Fruit fly (Drosophila melanogaster): Measurements from ENCODE around the gene CG14540.

Gene CG14540

dm6 chr3R:26008892-26009539 is 49.9 kb downstream of the CG14540 start (continued):
- TF ChIP-seq nmo (GFP tag; optimal IDR thresholded peaks at IDR 0.05) (peak; percentile 93), CG2199 (GFP tag; IDR thresholded peaks at IDR 0.05) (0 out of 3 replicates have a peak, but pooled peaks have one; percentile 47), mam (GFP tag; optimal IDR thresholded peaks at IDR 0.05) (peak; percentile 87), CoRest (tag; optimal IDR thresholded peaks at IDR 0.05) (peak; percentile 91), CG11085 (GFP tag; IDR thresholded peaks at IDR 0.05) (peak; percentile 53; the same call in 1 of the 2 replicates), CG7357 (GFP tag; IDR thresholded peaks at IDR 0.05) (peak; percentile 74; the same call in 2 of the 3 replicates), Abd-B (GFP tag; optimal IDR thresholded peaks at IDR 0.05) (peak; percentile 83), CG4730 (GFP tag; IDR thresholded peaks at IDR 0.05) (peak; percentile 84), Med (GFP tag) (peak; percentile 98), CG13296 (GFP tag; optimal IDR thresholded peaks at IDR 0.05) (peak; percentile 76), Xrp1 (GFP tag; IDR thresholded peaks at IDR 0.05) (peak; percentile 92), stc (GFP tag; IDR thresholded peaks at IDR 0.05) (peak; percentile 86), pb (GFP tag; optimal IDR thresholded peaks at IDR 0.05) (peak; percentile 58), klu (GFP tag; IDR thresholded peaks at IDR 0.05) (peak; percentile 83), ftz-f1 (GFP tag; optimal IDR thresholded peaks at IDR 0.05) (no peak), emc (GFP tag; optimal IDR thresholded peaks at IDR 0.05) (peak; percentile 31), pan (optimal IDR thresholded peaks at IDR 0.05) (no peak), pan (GFP tag; optimal IDR thresholded peaks at IDR 0.05 in 1 of 2, IDR thresholded peaks at IDR 0.05 in 1 of 2) (peak in 1 of 2 experiments; percentile 87), CG4328 (GFP tag; optimal IDR thresholded peaks at IDR 0.05) (peak; percentile 60), gt (GFP tag; IDR thresholded peaks at IDR 0.05) (peak; percentile 64), Nf-YA (GFP tag; IDR thresholded peaks at IDR 0.05) (peak; percentile 60; the same call in 1 of the 2 replicates), bigmax (GFP tag; optimal IDR thresholded peaks at IDR 0.05) (no peak), CG1529 (GFP tag; optimal IDR thresholded peaks at IDR 0.05) (peak; percentile 80), Ada2b (GFP tag; IDR thresholded peaks at IDR 0.05) (peak; percentile 84), CG16779 (GFP tag; IDR thresholded peaks at IDR 0.05) (peak; percentile 45; the same call in 1 of the 2 replicates), CG14441 (GFP tag; IDR thresholded peaks at IDR 0.05) (peak; percentile 86), Meics (GFP tag; optimal IDR thresholded peaks at IDR 0.05) (peak; percentile 82), rib (GFP tag; IDR thresholded peaks at IDR 0.05) (no peak), Sry-β (GFP tag; optimal IDR thresholded peaks at IDR 0.05) (peak; percentile 81), danr (GFP tag; IDR thresholded peaks at IDR 0.05) (peak; percentile 72), chn (GFP tag; optimal IDR thresholded peaks at IDR 0.05) (peak; percentile 89), oc (tag; optimal IDR thresholded peaks at IDR 0.05) (peak; percentile 78), Dll (GFP tag; IDR thresholded peaks at IDR 0.05; ENCODE audit: partially characterized antibody) (0 out of 4 replicates have a peak, but pooled peaks have one; percentile 2), ro (GFP tag; IDR thresholded peaks at IDR 0.05) (peak; percentile 56; the same call in 1 of the 2 replicates), ash1 (GFP tag; optimal IDR thresholded peaks at IDR 0.05) (no peak), pho (GFP tag; optimal IDR thresholded peaks at IDR 0.05) (peak; percentile 84), Sox102F (GFP tag; optimal IDR thresholded peaks at IDR 0.05) (peak; percentile 93), ham (GFP tag; IDR thresholded peaks at IDR 0.05) (no peak), CG10565 (GFP tag; optimal IDR thresholded peaks at IDR 0.05) (no peak), Bteb2 (GFP tag; optimal IDR thresholded peaks at IDR 0.05) (peak; percentile 76), CG10147 (GFP tag; optimal IDR thresholded peaks at IDR 0.05) (peak; percentile 84), grau (tag; optimal IDR thresholded peaks at IDR 0.05) (peak; percentile 90), org-1 (GFP tag; optimal IDR thresholded peaks at IDR 0.05) (peak; percentile 77), CG10462 (GFP tag; optimal IDR thresholded peaks at IDR 0.05) (peak; percentile 76), Opbp (GFP tag; IDR thresholded peaks at IDR 0.05; ENCODE audit: partially characterized antibody) (no peak), z (GFP tag; IDR thresholded peaks at IDR 0.05) (no peak), Gsc (GFP tag; IDR thresholded peaks at IDR 0.05) (peak; percentile 67), CG30020 (tag; optimal IDR thresholded peaks at IDR 0.05) (peak; percentile 60), usp (GFP tag; optimal IDR thresholded peaks at IDR 0.05) (no peak), Optix (GFP tag; IDR thresholded peaks at IDR 0.05) (peak; percentile 76), abd-A (tag; optimal IDR thresholded peaks at IDR 0.05) (peak; percentile 41)
